Fruit fly (Drosophila melanogaster): ENCODE results near the gene Saf-B.

Gene Saf-B

DNA sequence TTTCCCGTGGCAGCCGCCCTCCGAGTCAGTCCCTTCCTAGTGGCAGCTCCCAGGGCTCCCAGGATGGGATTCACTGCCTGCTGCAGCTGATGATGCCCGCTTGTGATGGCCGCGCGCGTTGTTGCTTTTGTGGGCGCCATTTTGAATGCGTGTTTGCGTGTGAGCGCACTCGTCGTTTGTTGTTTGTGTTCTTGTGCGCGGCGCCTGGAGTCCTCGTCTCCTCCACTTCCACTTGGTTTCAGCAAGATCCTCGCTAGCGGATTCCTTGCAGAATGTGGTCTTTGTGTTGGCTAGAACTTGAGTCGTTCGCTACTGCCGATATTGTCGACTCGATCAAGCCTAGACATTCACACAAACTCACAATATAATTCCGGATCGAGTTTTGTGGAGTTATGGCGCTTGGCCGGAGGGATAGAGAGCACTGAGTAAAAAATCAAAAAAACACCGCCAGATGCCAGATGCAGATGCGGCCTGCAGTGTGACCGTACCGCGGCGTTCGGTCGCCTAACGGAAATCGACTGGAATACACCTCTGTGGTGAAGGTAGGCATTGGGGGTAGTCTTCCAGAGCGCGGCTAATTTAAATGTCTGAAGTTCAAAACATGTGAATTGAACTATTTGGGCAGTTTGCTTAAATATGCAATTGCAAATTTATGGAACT lies 53.3 kb downstream of the Saf-B start, which contains the start of gene CycB3:
CycB3 (minus strand) TSS at position 428 of the 660 bp plus-strand sequence.
- TF ChIP-seq CG17801 (GFP tag; optimal IDR thresholded peaks at IDR 0.05; ENCODE audit: partially characterized antibody), result peak; percentile 14

Data from ovary, adult (tissue).